Fruit fly (Drosophila melanogaster): ENCODE measurements around the gene deltaCOP.

- no peak for TF ChIP-seq gl (tag; optimal IDR thresholded peaks at IDR 0.05)
- no peak for TF ChIP-seq CG13204 (GFP tag; optimal IDR thresholded peaks at IDR 0.05)
- TF ChIP-seq D1 (tag; optimal IDR thresholded peaks at IDR 0.05) = no peak
- TF ChIP-seq CG12605 (GFP tag; IDR thresholded peaks at IDR 0.05) = 0 out of 2 replicates have a peak, but pooled peaks have one; percentile 13
- peak; percentile 32 for TF ChIP-seq CG34367 (tag; optimal IDR thresholded peaks at IDR 0.05)
Observed at dm6 chrX:1880139-1880556, 18.6 kb upstream of the deltaCOP start, which contains the start of gene Coa8.
